Worm (Caenorhabditis elegans) whole organism, L4/young adult: ENCODE data around the gene Y43F8B.24.

ENCODE experiments used
- W03F9.2 ChIP-seq: fragments of 150-350 bp; optimal IDR thresholded peaks from 2 replicates; lab custom pipeline; 2014; ENCODE audit warnings: missing biosample characterization, missing genetic modification characterization
- dao-5 ChIP-seq: sonication (generic microtip); optimal IDR thresholded peaks from 2 replicates; lab custom pipeline; 2016; ENCODE audit warnings: missing genotype, missing genetic modification characterization, moderate library complexity, missing compliant biosample characterization
- him-1 ChIP-seq: sonication (generic microtip); optimal IDR thresholded peaks from 2 replicates; lab custom pipeline; 2016; ENCODE audit warnings: missing genotype, missing genetic modification reagents, missing genetic modification characterization, missing compliant biosample characterization

DNA sequence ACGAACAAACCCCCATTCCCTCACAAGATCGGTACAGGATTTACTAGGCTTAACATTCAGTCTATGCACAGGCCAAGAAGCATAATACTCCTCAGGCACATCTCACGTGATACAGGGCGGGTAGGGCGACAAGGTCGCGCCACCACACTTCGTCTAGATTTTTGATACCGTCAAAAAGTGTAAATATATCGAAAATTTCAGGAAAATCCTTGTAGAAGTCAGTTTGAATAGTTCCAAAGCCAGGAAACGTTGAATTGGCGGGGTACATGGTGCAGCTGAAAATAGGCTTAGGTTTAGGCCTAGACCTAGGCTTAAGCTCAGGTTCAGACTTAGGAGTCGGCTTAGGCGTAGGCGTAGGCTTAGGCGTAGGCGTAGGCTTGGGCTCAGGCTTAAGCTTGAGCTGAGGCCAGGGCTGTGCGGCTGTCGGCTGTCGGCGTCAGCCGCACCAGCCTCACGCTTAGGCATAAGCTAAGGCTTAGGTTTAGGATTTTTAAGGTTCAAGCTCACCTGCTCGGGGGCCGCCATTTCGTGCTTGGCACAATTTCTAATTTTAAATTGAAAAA lies 26.8 kb upstream of the Y43F8B.24 start:
- TF ChIP-seq him-1, result no peak
- TF ChIP-seq dao-5, result no peak
- TF ChIP-seq W03F9.2, result no peak
